Fruit fly (Drosophila melanogaster): ENCODE results near the gene CG17834.

Gene CG17834

dm6 chr2L:8552472-8552871, 23.5 kb downstream of the CG17834 start (continued):
- TF ChIP-seq kay (GFP tag; optimal IDR thresholded peaks at IDR 0.05) (no peak), Doc2 (GFP tag; IDR thresholded peaks at IDR 0.05) (no peak), CG7357 (GFP tag; IDR thresholded peaks at IDR 0.05) (no peak), nerfin-2 (GFP tag; IDR thresholded peaks at IDR 0.05; ENCODE audit: partially characterized antibody) (peak; percentile 29; the same call in 1 of the 2 replicates), oc (tag; optimal IDR thresholded peaks at IDR 0.05) (no peak), CG12071 (GFP tag; optimal IDR thresholded peaks at IDR 0.05) (no peak), tap (tag; optimal IDR thresholded peaks at IDR 0.05) (no peak), fd102C (GFP tag; optimal IDR thresholded peaks at IDR 0.05) (no peak), HLHmδ (GFP tag; optimal IDR thresholded peaks at IDR 0.05) (no peak), D (optimal IDR thresholded peaks at IDR 0.05) (no peak), D (GFP tag; optimal IDR thresholded peaks at IDR 0.05) (peak; percentile 32), CG18764 (GFP tag; optimal IDR thresholded peaks at IDR 0.05) (peak; percentile 8), hbn (GFP tag; IDR thresholded peaks at IDR 0.05; ENCODE audit: partially characterized antibody) (no peak), scrt (GFP tag; optimal IDR thresholded peaks at IDR 0.05) (no peak), Bteb2 (GFP tag; optimal IDR thresholded peaks at IDR 0.05) (no peak), salm (tag; optimal IDR thresholded peaks at IDR 0.05) (no peak), Dp (GFP tag; optimal IDR thresholded peaks at IDR 0.05) (no peak), lilli (GFP tag; optimal IDR thresholded peaks at IDR 0.05) (no peak), CG18262 (tag; optimal IDR thresholded peaks at IDR 0.05) (peak; percentile 54), CG10209 (GFP tag; optimal IDR thresholded peaks at IDR 0.05) (peak; percentile 9), z (GFP tag; IDR thresholded peaks at IDR 0.05) (no peak), CG11504 (tag; optimal IDR thresholded peaks at IDR 0.05) (peak; percentile 34), NC2β (GFP tag; optimal IDR thresholded peaks at IDR 0.05) (no peak), Rx (GFP tag; IDR thresholded peaks at IDR 0.05) (no peak), nau (GFP tag; optimal IDR thresholded peaks at IDR 0.05) (peak; percentile 13), Sry-β (GFP tag; optimal IDR thresholded peaks at IDR 0.05) (no peak), CG4617 (GFP tag; optimal IDR thresholded peaks at IDR 0.05; ENCODE audit: borderline replicate concordance) (no peak), grn (GFP tag; optimal IDR thresholded peaks at IDR 0.05) (no peak), tx (GFP tag; optimal IDR thresholded peaks at IDR 0.05) (no peak), Deaf1 (tag; optimal IDR thresholded peaks at IDR 0.05) (no peak), CG6175 (GFP tag; IDR thresholded peaks at IDR 0.05) (no peak), CG13894 (tag; optimal IDR thresholded peaks at IDR 0.05) (no peak), CG31224 (GFP tag; IDR thresholded peaks at IDR 0.05) (no peak), cato (GFP tag; optimal IDR thresholded peaks at IDR 0.05; ENCODE audit: borderline replicate concordance) (no peak), CG4424 (GFP tag; optimal IDR thresholded peaks at IDR 0.05) (peak; percentile 43), Kr (GFP tag; optimal IDR thresholded peaks at IDR 0.05) (no peak), gfzf (GFP tag; optimal IDR thresholded peaks at IDR 0.05) (no peak), stc (GFP tag; IDR thresholded peaks at IDR 0.05) (peak; percentile 57), CG11695 (GFP tag; IDR thresholded peaks at IDR 0.05) (peak; percentile 67), gcm2 (GFP tag; optimal IDR thresholded peaks at IDR 0.05) (no peak), slp2 (GFP tag; optimal IDR thresholded peaks at IDR 0.05) (no peak), CG2202 (tag; optimal IDR thresholded peaks at IDR 0.05) (no peak), CG14710 (tag; optimal IDR thresholded peaks at IDR 0.05) (peak; percentile 17), Fer3 (tag; optimal IDR thresholded peaks at IDR 0.05) (peak; percentile 11), Nf-YA (GFP tag; IDR thresholded peaks at IDR 0.05) (no peak), CG16863 (GFP tag; optimal IDR thresholded peaks at IDR 0.05) (no peak), esg (GFP tag; conservative IDR thresholded peaks at IDR 0.05) (no peak; the same call in 1 of the 2 replicates), CG12219 (GFP tag; optimal IDR thresholded peaks at IDR 0.05) (peak; percentile 37), CG14050 (GFP tag; IDR thresholded peaks at IDR 0.05) (no peak), CG4730 (GFP tag; IDR thresholded peaks at IDR 0.05) (no peak), CG1603 (tag; optimal IDR thresholded peaks at IDR 0.05) (peak; percentile 47), D19B (GFP tag; optimal IDR thresholded peaks at IDR 0.05) (no peak)
